Worm (Caenorhabditis elegans): ENCODE measurements around the gene PDB1.1.

PDB1.1 gene

ce11 chrX:7565005-7565404 is 6.1 kb upstream of the PDB1.1 start, which contains the start of gene vps-52:
vps-52 (plus strand) TSS chrX:7565323.
- TF ChIP-seq him-1 (tag; optimal IDR thresholded peaks at IDR 0.05) (no peak), attf-3 (GFP tag; conservative IDR thresholded peaks at IDR 0.05) (peak; percentile 86)

- TF ChIP-seq lin-54 (GFP tag; optimal IDR thresholded peaks at IDR 0.05) (no peak), ceh-27 (GFP tag; optimal IDR thresholded peaks at IDR 0.05) (no peak), nfya-2 (GFP tag; IDR thresholded peaks at IDR 0.05) (no peak), F57A8.1 (GFP tag; optimal IDR thresholded peaks at IDR 0.05) (no peak), zfh-2 (GFP tag; conservative IDR thresholded peaks at IDR 0.05) (no peak), F57C9.4 (tag; optimal IDR thresholded peaks at IDR 0.05) (no peak), rpc-1 (optimal IDR thresholded peaks at IDR 0.05) (no peak), rpc-1 (tag; optimal IDR thresholded peaks at IDR 0.05) (no peak), mcd-1 (GFP tag; IDR thresholded peaks at IDR 0.05) (no peak), C17E4.6 (GFP tag; IDR thresholded peaks at IDR 0.05) (no peak), nfya-1 (tag; optimal IDR thresholded peaks at IDR 0.05; ENCODE audit: borderline replicate concordance, insufficient read depth) (no peak), lsl-1 (GFP tag; optimal IDR thresholded peaks at IDR 0.05) (no peak), mes-4 (tag; optimal IDR thresholded peaks at IDR 0.05) (no peak), Y56A3A.18 (GFP tag; IDR thresholded peaks at IDR 0.05) (no peak), hlh-26 (GFP tag; conservative IDR thresholded peaks at IDR 0.05) (no peak), atf-7 (tag; optimal IDR thresholded peaks at IDR 0.05) (no peak), F49E8.2 (tag; optimal IDR thresholded peaks at IDR 0.05; ENCODE audit: insufficient read depth) (no peak), F23B12.7 (tag; optimal IDR thresholded peaks at IDR 0.05; ENCODE audit: insufficient read depth) (no peak), Y67H2A.10 (GFP tag; conservative IDR thresholded peaks at IDR 0.05) (no peak), mel-28 (tag; optimal IDR thresholded peaks at IDR 0.05; ENCODE audit: borderline replicate concordance) (no peak)
These were observed 4.5 kb upstream of the PDB1.1 start for ce11 chrX:7563425-7563824.

DNA sequence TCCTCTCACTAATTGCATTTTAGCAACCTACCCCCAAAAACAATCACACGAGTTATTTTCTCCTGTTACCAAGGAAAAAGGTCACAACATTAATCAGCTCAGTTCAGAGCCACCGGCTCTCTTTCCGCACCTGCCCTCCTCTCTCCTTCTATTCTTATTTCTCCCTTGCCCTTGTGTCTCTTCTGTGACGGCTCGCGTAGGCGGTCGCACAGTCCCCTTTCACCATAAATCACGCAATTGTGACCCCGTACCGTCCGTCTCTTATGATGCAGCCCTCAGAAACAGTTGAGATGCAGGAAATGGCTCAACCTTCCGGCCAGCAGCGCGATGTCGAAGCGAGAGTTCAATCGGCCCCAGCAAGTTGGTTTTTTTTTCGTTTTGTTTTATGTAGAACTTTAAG is 3.7 kb upstream of the PDB1.1 start, which contains the start of gene sto-1:
Gene sto-1 (plus strand): TSS at position 200 of the 400 bp plus-strand sequence.
- no peak for TF ChIP-seq gei-17 (GFP tag; optimal IDR thresholded peaks at IDR 0.05)
- TF ChIP-seq lin-26 (GFP tag; IDR thresholded peaks at IDR 0.05), result no peak
- no peak for TF ChIP-seq attf-5 (GFP tag; optimal IDR thresholded peaks at IDR 0.05)
- no peak for TF ChIP-seq Y95B8A.8 (GFP tag; IDR thresholded peaks at IDR 0.05)
- no peak for TF ChIP-seq ceh-100 (GFP tag; IDR thresholded peaks at IDR 0.05)
- TF ChIP-seq cebp-2 (GFP tag; IDR thresholded peaks at IDR 0.05), result 0 out of 2 replicates have a peak, but pooled peaks have one; percentile 58

- TF ChIP-seq atf-7 (tag; optimal IDR thresholded peaks at IDR 0.05) (no peak), cebp-1 (GFP tag; IDR thresholded peaks at IDR 0.05) (peak; percentile 53; the same call in 1 of the 2 replicates), cebp-1 (tag; optimal IDR thresholded peaks at IDR 0.05) (peak; percentile 79), unc-62 (GFP tag; optimal IDR thresholded peaks at IDR 0.05) (peak; percentile 79)
These were observed 3.1 kb upstream of the PDB1.1 start for ce11 chrX:7561972-7562371.

ce11 chrX:7554326-7554725 is 4.6 kb downstream of the PDB1.1 start, which contains the start of gene F46C8.8:
F46C8.8 (minus strand) TSS chrX:7554426.
- TF ChIP-seq ceh-91 (GFP tag; IDR thresholded peaks at IDR 0.05) (no peak), Y56A3A.18 (GFP tag; IDR thresholded peaks at IDR 0.05) (no peak), T07F8.4 (tag; optimal IDR thresholded peaks at IDR 0.05) (no peak), F57A8.1 (GFP tag; optimal IDR thresholded peaks at IDR 0.05) (no peak), aptf-3 (GFP tag; IDR thresholded peaks at IDR 0.05) (no peak), cebp-2 (GFP tag; IDR thresholded peaks at IDR 0.05) (no peak), snpc-4 (GFP tag; optimal IDR thresholded peaks at IDR 0.05) (no peak), snpc-4 (tag; optimal IDR thresholded peaks at IDR 0.05) (no peak), egrh-3 (GFP tag; IDR thresholded peaks at IDR 0.05) (no peak), tbp1 (GFP tag; optimal IDR thresholded peaks at IDR 0.05) (no peak), repo-1 (tag; optimal IDR thresholded peaks at IDR 0.05) (no peak), ceh-58 (GFP tag; IDR thresholded peaks at IDR 0.05) (no peak), lin-54 (GFP tag; optimal IDR thresholded peaks at IDR 0.05) (no peak), ztf-26 (tag; optimal IDR thresholded peaks at IDR 0.05) (no peak)

Data from whole organism, young adult.